Fruit fly (Drosophila melanogaster): ENCODE data around the gene CG15739.

DNA sequence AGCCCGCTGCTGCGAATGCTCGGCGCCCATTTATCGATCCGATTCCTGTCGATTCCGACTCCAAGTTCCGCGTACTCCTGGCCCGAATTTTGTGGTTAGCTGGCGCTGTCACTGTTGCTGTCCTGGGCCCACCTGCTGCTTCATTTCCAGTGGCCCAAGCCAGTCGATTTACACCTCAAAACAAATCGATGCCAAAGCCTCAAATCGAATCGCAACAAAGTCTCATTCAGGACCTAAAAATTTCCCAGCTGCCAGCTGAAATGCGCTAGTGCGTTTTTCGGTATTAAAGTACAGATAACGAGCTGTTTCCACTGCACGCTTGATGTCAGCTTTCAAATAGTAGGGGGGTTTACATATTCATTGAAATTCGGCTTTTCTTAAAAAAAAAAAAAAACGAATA, 602 bp upstream of the CG15739 start, which contains the start of gene BORCS5:
- TF ChIP-seq h (GFP tag; optimal IDR thresholded peaks at IDR 0.05) (no peak), CrebA (GFP tag; optimal IDR thresholded peaks at IDR 0.05; ENCODE audit: borderline replicate concordance) (no peak), psq (GFP tag; optimal IDR thresholded peaks at IDR 0.05) (no peak), Dif (GFP tag; optimal IDR thresholded peaks at IDR 0.05; ENCODE audit: partially characterized antibody) (no peak), usp (GFP tag; optimal IDR thresholded peaks at IDR 0.05) (no peak), OdsH (GFP tag; optimal IDR thresholded peaks at IDR 0.05) (no peak), woc (GFP tag; optimal IDR thresholded peaks at IDR 0.05) (no peak), pan (optimal IDR thresholded peaks at IDR 0.05) (no peak), Myc (optimal IDR thresholded peaks at IDR 0.05) (no peak), Mio (GFP tag; optimal IDR thresholded peaks at IDR 0.05) (no peak)
